Fruit fly (Drosophila melanogaster): ENCODE measurements around the gene mRpL1.

Gene mRpL1

dm6 chr3R:8305110-8305509, 3.9 kb downstream of the mRpL1 start, which contains the start of gene Sgt1 (continued):
- no peak for TF ChIP-seq Sox100B (GFP tag; optimal IDR thresholded peaks at IDR 0.05)
- TF ChIP-seq CG11695 (GFP tag; IDR thresholded peaks at IDR 0.05): no peak
- no peak for TF ChIP-seq hth (optimal IDR thresholded peaks at IDR 0.05)
- TF ChIP-seq kni (GFP tag; optimal IDR thresholded peaks at IDR 0.05): no peak
- peak; percentile 65 for TF ChIP-seq Antp (GFP tag; optimal IDR thresholded peaks at IDR 0.05)
- TF ChIP-seq CG1024 (GFP tag; IDR thresholded peaks at IDR 0.05): no peak
- TF ChIP-seq nerfin-1 (tag; optimal IDR thresholded peaks at IDR 0.05): no peak
- no peak for TF ChIP-seq bowl (GFP tag; IDR thresholded peaks at IDR 0.05)
- no peak for TF ChIP-seq sqz (GFP tag; optimal IDR thresholded peaks at IDR 0.05)
- peak; percentile 68 for TF ChIP-seq sob (GFP tag; IDR thresholded peaks at IDR 0.05)
- TF ChIP-seq Xbp1 (GFP tag; optimal IDR thresholded peaks at IDR 0.05): peak; percentile 48
- TF ChIP-seq Nf-YA (GFP tag; IDR thresholded peaks at IDR 0.05): no peak
- TF ChIP-seq YL-1 (GFP tag; optimal IDR thresholded peaks at IDR 0.05): peak; percentile 87
- TF ChIP-seq amos (GFP tag; IDR thresholded peaks at IDR 0.05; ENCODE audit: partially characterized antibody): peak; percentile 85
- no peak for TF ChIP-seq en (GFP tag; optimal IDR thresholded peaks at IDR 0.05)
- TF ChIP-seq TFAM (GFP tag; optimal IDR thresholded peaks at IDR 0.05): no peak
- peak; percentile 36 for TF ChIP-seq grau (tag; optimal IDR thresholded peaks at IDR 0.05)
- TF ChIP-seq abd-A (tag; optimal IDR thresholded peaks at IDR 0.05): no peak
- no peak for TF ChIP-seq CG18764 (GFP tag; optimal IDR thresholded peaks at IDR 0.05)
- TF ChIP-seq sima (GFP tag; optimal IDR thresholded peaks at IDR 0.05): no peak
- peak; percentile 72 for TF ChIP-seq lilli (GFP tag; optimal IDR thresholded peaks at IDR 0.05)
- no peak for TF ChIP-seq CG6175 (GFP tag; IDR thresholded peaks at IDR 0.05)
- TF ChIP-seq E2f2 (GFP tag; IDR thresholded peaks at IDR 0.05): peak; percentile 100
- TF ChIP-seq mld (GFP tag; IDR thresholded peaks at IDR 0.05; ENCODE audit: partially characterized antibody): peak; percentile 88
- no peak for TF ChIP-seq NC2α (GFP tag; optimal IDR thresholded peaks at IDR 0.05)
- no peak for TF ChIP-seq ATbp (GFP tag; optimal IDR thresholded peaks at IDR 0.05)
- no peak for TF ChIP-seq slou (GFP tag; optimal IDR thresholded peaks at IDR 0.05)
- no peak for TF ChIP-seq CG34422 (GFP tag; IDR thresholded peaks at IDR 0.05)
- TF ChIP-seq Bdp1 (GFP tag; optimal IDR thresholded peaks at IDR 0.05): no peak
- TF ChIP-seq CG2129 (GFP tag; IDR thresholded peaks at IDR 0.05; ENCODE audit: partially characterized antibody): peak; percentile 33; the same call in 1 of the 2 replicates
- no peak for TF ChIP-seq mirr (GFP tag; optimal IDR thresholded peaks at IDR 0.05)
- no peak for TF ChIP-seq CG14667 (GFP tag; IDR thresholded peaks at IDR 0.05)
- TF ChIP-seq Ssrp (tag; optimal IDR thresholded peaks at IDR 0.05): no peak
- TF ChIP-seq prd (optimal IDR thresholded peaks at IDR 0.05): no peak
- no peak for TF ChIP-seq prd (GFP tag; IDR thresholded peaks at IDR 0.05)
- TF ChIP-seq sens-2 (GFP tag; IDR thresholded peaks at IDR 0.05): no peak
- no peak for TF ChIP-seq chinmo (GFP tag; IDR thresholded peaks at IDR 0.05; ENCODE audit: partially characterized antibody)

- TF ChIP-seq cwo (GFP tag; optimal IDR thresholded peaks at IDR 0.05): peak; percentile 55
- peak; percentile 73 for TF ChIP-seq Sry-β (GFP tag; optimal IDR thresholded peaks at IDR 0.05)
- peak; percentile 45; the same call in 1 of the 3 replicates for TF ChIP-seq CG2199 (GFP tag; IDR thresholded peaks at IDR 0.05)
- peak in 1 of 3 experiments; percentile 59 for TF ChIP-seq Stat92E (GFP tag; optimal IDR thresholded peaks at IDR 0.05)
- TF ChIP-seq CG31365 (tag; optimal IDR thresholded peaks at IDR 0.05): no peak
- no peak for TF ChIP-seq corto (GFP tag; optimal IDR thresholded peaks at IDR 0.05)
- TF ChIP-seq onecut (GFP tag; IDR thresholded peaks at IDR 0.05): 0 out of 2 replicates have a peak, but pooled peaks have one; percentile 5
- 0 out of 2 replicates have a peak, but pooled peaks have one; percentile 17 for TF ChIP-seq Atf6 (GFP tag; IDR thresholded peaks at IDR 0.05)
- no peak for TF ChIP-seq Dip2 (GFP tag; IDR thresholded peaks at IDR 0.05)
- 0 out of 3 replicates have a peak, but pooled peaks have one; percentile 20 for TF ChIP-seq ci (GFP tag; IDR thresholded peaks at IDR 0.05)
- TF ChIP-seq Gsc (GFP tag; IDR thresholded peaks at IDR 0.05): no peak
- TF ChIP-seq CG16813 (GFP tag; IDR thresholded peaks at IDR 0.05; ENCODE audit: partially characterized antibody): peak; percentile 35; the same call in 1 of the 3 replicates
- TF ChIP-seq CG13287 (GFP tag; IDR thresholded peaks at IDR 0.05; ENCODE audit: partially characterized antibody): peak; percentile 23; the same call in 1 of the 2 replicates
- peak; percentile 6 for TF ChIP-seq trem (tag; optimal IDR thresholded peaks at IDR 0.05)
- TF ChIP-seq CG12942 (GFP tag; optimal IDR thresholded peaks at IDR 0.05): no peak
These were observed 5.1 kb downstream of the mRpL1 start for dm6 chr3R:8306188-8306926.
